5 worm cellular contexts compared by ENCODE assay signal in genomic region chrV:14055097-14055496, ce11.
TF ChIP-seq lines count a peak whose summit lies in the region.

No protein-coding gene starts in this region.

TF ChIP-seq in whole organism, L1 larva, 84 proteins besides CTCF, POLR2A, EP300 and RAD21 (continues in another document):
- TF ChIP-seq F16B12.6 (tag; optimal IDR thresholded peaks at IDR 0.05; lab: Kevin White, UChicago) (peak; percentile 19), nhr-19 (GFP tag; conservative IDR thresholded peaks at IDR 0.05; lab: Robert Waterston, UW) (peak; percentile 100), sup-37 (GFP tag; optimal IDR thresholded peaks at IDR 0.05; lab: Kevin White, UChicago) (peak; percentile 94), ceh-90 (tag; optimal IDR thresholded peaks at IDR 0.05; lab: Kevin White, UChicago) (peak; percentile 99), lsy-2 (tag; optimal IDR thresholded peaks at IDR 0.05; lab: Kevin White, UChicago) (peak; percentile 87 to 91), elt-2 (tag; optimal IDR thresholded peaks at IDR 0.05; lab: Kevin White, UChicago) (peak; percentile 96), ceh-82 (tag; optimal IDR thresholded peaks at IDR 0.05; lab: Kevin White, UChicago) (peak; percentile 90 to 92 (median 91)), snpc-4 (tag; optimal IDR thresholded peaks at IDR 0.05; lab: Kevin White, UChicago) (peak; percentile 85), hlh-17 (GFP tag; optimal IDR thresholded peaks at IDR 0.05; lab: Kevin White, UChicago; ENCODE audit: borderline replicate concordance) (peak; percentile 94), ets-5 (GFP tag; IDR thresholded peaks at IDR 0.05; lab: Robert Waterston, UW) (peak; percentile 67; the same call in 1 of the 2 replicates), fos-1 (tag; optimal IDR thresholded peaks at IDR 0.05; lab: Kevin White, UChicago) (peak; percentile 66), elt-3 (tag; optimal IDR thresholded peaks at IDR 0.05; lab: Kevin White, UChicago) (peak in 4 of 6 experiments; percentile 18 to 85 (median 64)), egl-27 (tag; optimal IDR thresholded peaks at IDR 0.05; lab: Kevin White, UChicago) (peak in 1 of 2 experiments; percentile 4), hpl-2 (GFP tag; optimal IDR thresholded peaks at IDR 0.05; lab: Kevin White, UChicago) (peak; percentile 53), ceh-8 (GFP tag; optimal IDR thresholded peaks at IDR 0.05; lab: Kevin White, UChicago) (peak; percentile 97), C16A3.4 (tag; optimal IDR thresholded peaks at IDR 0.05; lab: Kevin White, UChicago) (peak; percentile 82), egl-13 (tag; optimal IDR thresholded peaks at IDR 0.05; lab: Kevin White, UChicago) (peak; percentile 98)

TF ChIP-seq in whole organism, L3 larva, 47 proteins besides CTCF, POLR2A, EP300 and RAD21 (continues in another document):
- TF ChIP-seq R02D3.7 (tag; optimal IDR thresholded peaks at IDR 0.05; lab: Kevin White, UChicago): peak; percentile 80
- TF ChIP-seq unc-62 (GFP tag; optimal IDR thresholded peaks at IDR 0.05; lab: Kevin White, UChicago): peak; percentile 39
- TF ChIP-seq lin-15B (tag; optimal IDR thresholded peaks at IDR 0.05; lab: Kevin White, UChicago): peak; percentile 82
- TF ChIP-seq egl-27 (tag; optimal IDR thresholded peaks at IDR 0.05; lab: Kevin White, UChicago): peak; percentile 16
- TF ChIP-seq skn-1 (tag; optimal IDR thresholded peaks at IDR 0.05; lab: Kevin White, UChicago): peak; percentile 18
- peak; percentile 41 for TF ChIP-seq nhr-28 (tag; optimal IDR thresholded peaks at IDR 0.05; lab: Kevin White, UChicago)
- TF ChIP-seq elt-1 (tag; optimal IDR thresholded peaks at IDR 0.05; lab: Kevin White, UChicago): peak; percentile 52
- TF ChIP-seq lsy-12 (tag; optimal IDR thresholded peaks at IDR 0.05; lab: Kevin White, UChicago): peak; percentile 94
- peak; percentile 10 for TF ChIP-seq nhr-76 (tag; optimal IDR thresholded peaks at IDR 0.05; lab: Kevin White, UChicago)
- peak; percentile 94 for TF ChIP-seq lin-39 (tag; optimal IDR thresholded peaks at IDR 0.05; lab: Kevin White, UChicago)
- peak; percentile 35 for TF ChIP-seq egl-5 (tag; optimal IDR thresholded peaks at IDR 0.05; lab: Kevin White, UChicago)
- TF ChIP-seq mdl-1 (tag; optimal IDR thresholded peaks at IDR 0.05; lab: Kevin White, UChicago): peak; percentile 25
- TF ChIP-seq pqm-1 (tag; optimal IDR thresholded peaks at IDR 0.05; lab: Kevin White, UChicago): peak; percentile 65
- TF ChIP-seq snpc-4 (tag; optimal IDR thresholded peaks at IDR 0.05; lab: Kevin White, UChicago): peak; percentile 93
- TF ChIP-seq ceh-28 (tag; optimal IDR thresholded peaks at IDR 0.05; lab: Kevin White, UChicago): peak; percentile 86
- TF ChIP-seq elt-2 (tag; optimal IDR thresholded peaks at IDR 0.05; lab: Kevin White, UChicago): peak; percentile 77
- TF ChIP-seq fkh-10 (GFP tag; optimal IDR thresholded peaks at IDR 0.05; lab: Kevin White, UChicago): peak; percentile 50
- peak; percentile 77 for TF ChIP-seq pha-4 (tag; optimal IDR thresholded peaks at IDR 0.05; lab: Kevin White, UChicago)
- peak; percentile 90 for TF ChIP-seq tbx-2 (tag; optimal IDR thresholded peaks at IDR 0.05; lab: Kevin White, UChicago)

TF ChIP-seq in whole organism, early embryonic, 17 proteins besides CTCF, POLR2A, EP300 and RAD21:
- TF ChIP-seq pes-1 (GFP tag; IDR thresholded peaks at IDR 0.05; lab: Robert Waterston, UW) (peak; percentile 76; the same call in 1 of the 2 replicates), tbx-11 (GFP tag; IDR thresholded peaks at IDR 0.05; lab: Robert Waterston, UW) (0 out of 2 replicates have a peak, but pooled peaks have one; percentile 28), ets-7 (tag; optimal IDR thresholded peaks at IDR 0.05; lab: Kevin White, UChicago) (peak; percentile 35), scrt-1 (GFP tag; IDR thresholded peaks at IDR 0.05; lab: Robert Waterston, UW) (0 out of 2 replicates have a peak, but pooled peaks have one; percentile 53), flt-1 (GFP tag; IDR thresholded peaks at IDR 0.05; lab: Robert Waterston, UW) (peak; percentile 53; the same call in 1 of the 2 replicates), tbx-37 (GFP tag; conservative IDR thresholded peaks at IDR 0.05; lab: Robert Waterston, UW) (peak; percentile 87)

TF ChIP-seq in whole organism, midembryonic, 9 proteins besides CTCF, POLR2A, EP300 and RAD21:
- peak; percentile 82 for TF ChIP-seq ztf-23 (GFP tag; IDR thresholded peaks at IDR 0.05; lab: Robert Waterston, UW)
- TF ChIP-seq ztf-29 (GFP tag; IDR thresholded peaks at IDR 0.05; lab: Robert Waterston, UW): peak; percentile 59; the same call in 1 of the 2 replicates
- peak; percentile 74 for TF ChIP-seq cog-1 (tag; optimal IDR thresholded peaks at IDR 0.05; lab: Kevin White, UChicago)
- peak; percentile 63; the same call in 1 of the 2 replicates for TF ChIP-seq klf-2 (GFP tag; conservative IDR thresholded peaks at IDR 0.05; lab: Robert Waterston, UW)
- TF ChIP-seq T22C8.4 (GFP tag; IDR thresholded peaks at IDR 0.05; lab: Robert Waterston, UW): peak; percentile 67
- peak; percentile 73; the same call in 1 of the 2 replicates for TF ChIP-seq flt-1 (GFP tag; IDR thresholded peaks at IDR 0.05; lab: Robert Waterston, UW)

TF ChIP-seq in whole organism, young adult, 124 proteins besides CTCF, POLR2A, EP300 and RAD21 (continues in another document):
- 0 out of 2 replicates have a peak, but pooled peaks have one; percentile 40 for TF ChIP-seq nfya-2 (GFP tag; IDR thresholded peaks at IDR 0.05; lab: Robert Waterston, UW)
- peak; percentile 95 for TF ChIP-seq atf-7 (tag; optimal IDR thresholded peaks at IDR 0.05; lab: Kevin White, UChicago)
- peak; percentile 98 for TF ChIP-seq dox-1 (GFP tag; IDR thresholded peaks at IDR 0.05; lab: Robert Waterston, UW)
- TF ChIP-seq lin-40 (tag; optimal IDR thresholded peaks at IDR 0.05; lab: Kevin White, UChicago): peak; percentile 96
- TF ChIP-seq zim-3 (tag; optimal IDR thresholded peaks at IDR 0.05; lab: Kevin White, UChicago): peak; percentile 89
- TF ChIP-seq bed-2 (GFP tag; IDR thresholded peaks at IDR 0.05; lab: Robert Waterston, UW): peak; percentile 98
- peak; percentile 94 for TF ChIP-seq egl-44 (GFP tag; IDR thresholded peaks at IDR 0.05; lab: Robert Waterston, UW)
- TF ChIP-seq nhr-27 (tag; optimal IDR thresholded peaks at IDR 0.05; lab: Kevin White, UChicago): peak; percentile 75
- TF ChIP-seq ceh-79 (tag; optimal IDR thresholded peaks at IDR 0.05; lab: Kevin White, UChicago): peak; percentile 68
- peak; percentile 82 for TF ChIP-seq zfh-2 (GFP tag; conservative IDR thresholded peaks at IDR 0.05; lab: Robert Waterston, UW)
- TF ChIP-seq ceh-100 (GFP tag; IDR thresholded peaks at IDR 0.05; lab: Robert Waterston, UW): peak; percentile 94
- TF ChIP-seq mcd-1 (GFP tag; IDR thresholded peaks at IDR 0.05; lab: Robert Waterston, UW): peak; percentile 99
- TF ChIP-seq B0035.1 (tag; optimal IDR thresholded peaks at IDR 0.05; lab: Kevin White, UChicago): peak; percentile 62
- TF ChIP-seq akir-1 (GFP tag; optimal IDR thresholded peaks at IDR 0.05; lab: Kevin White, UChicago): peak; percentile 94
- TF ChIP-seq pbrm-1 (GFP tag; IDR thresholded peaks at IDR 0.05; lab: Robert Waterston, UW): peak; percentile 95
- TF ChIP-seq rec-8 (tag; optimal IDR thresholded peaks at IDR 0.05; lab: Kevin White, UChicago): peak; percentile 57 to 79
- TF ChIP-seq attf-5 (GFP tag; optimal IDR thresholded peaks at IDR 0.05; lab: Kevin White, UChicago): peak; percentile 95
- TF ChIP-seq F39B2.1 (GFP tag; IDR thresholded peaks at IDR 0.05; lab: Robert Waterston, UW): 0 out of 2 replicates have a peak, but pooled peaks have one; percentile 42
- TF ChIP-seq nhr-80 (tag; optimal IDR thresholded peaks at IDR 0.05; lab: Kevin White, UChicago): peak; percentile 75
- TF ChIP-seq chd-7 (tag; optimal IDR thresholded peaks at IDR 0.05; lab: Kevin White, UChicago): peak; percentile 87
- TF ChIP-seq hrde-1 (tag; optimal IDR thresholded peaks at IDR 0.05; lab: Kevin White, UChicago; ENCODE audit: borderline replicate concordance): peak; percentile 8
- peak; percentile 29 for TF ChIP-seq lsl-1 (GFP tag; optimal IDR thresholded peaks at IDR 0.05; lab: Kevin White, UChicago)
- TF ChIP-seq rcor-1 (GFP tag; IDR thresholded peaks at IDR 0.05; lab: Robert Waterston, UW): peak; percentile 95
- peak; percentile 93 for TF ChIP-seq sea-2 (GFP tag; IDR thresholded peaks at IDR 0.05; lab: Robert Waterston, UW)
- peak; percentile 78 for TF ChIP-seq ztf-22 (GFP tag; optimal IDR thresholded peaks at IDR 0.05; lab: Kevin White, UChicago)
- peak; percentile 83 for TF ChIP-seq lin-26 (GFP tag; IDR thresholded peaks at IDR 0.05; lab: Robert Waterston, UW)
- 0 out of 2 replicates have a peak, but pooled peaks have one; percentile 13 for TF ChIP-seq ceh-58 (GFP tag; IDR thresholded peaks at IDR 0.05; lab: Robert Waterston, UW)
- 0 out of 2 replicates have a peak, but pooled peaks have one; percentile 27 for TF ChIP-seq cebp-2 (GFP tag; IDR thresholded peaks at IDR 0.05; lab: Robert Waterston, UW)
- TF ChIP-seq lag-1 (GFP tag; IDR thresholded peaks at IDR 0.05; lab: Robert Waterston, UW): peak; percentile 97
- peak; percentile 55 to 92 for TF ChIP-seq let-607 (tag; optimal IDR thresholded peaks at IDR 0.05; lab: Kevin White, UChicago)
- peak; percentile 78 for TF ChIP-seq repo-1 (tag; optimal IDR thresholded peaks at IDR 0.05; lab: Kevin White, UChicago)
- peak; percentile 97 for TF ChIP-seq ZK185.1 (tag; optimal IDR thresholded peaks at IDR 0.05; lab: Kevin White, UChicago; ENCODE audit: poor library complexity, severe bottlenecking)
- peak; percentile 92 for TF ChIP-seq ccch-3 (GFP tag; optimal IDR thresholded peaks at IDR 0.05; lab: Kevin White, UChicago)
- peak; percentile 92 for TF ChIP-seq lin-54 (GFP tag; optimal IDR thresholded peaks at IDR 0.05; lab: Kevin White, UChicago)
- peak; percentile 17 for TF ChIP-seq B0261.1 (tag; optimal IDR thresholded peaks at IDR 0.05; lab: Kevin White, UChicago)
- peak; percentile 97 for TF ChIP-seq Y53G8AR.9 (GFP tag; conservative IDR thresholded peaks at IDR 0.05; lab: Robert Waterston, UW)
- peak; percentile 91 for TF ChIP-seq hmg-20 (GFP tag; IDR thresholded peaks at IDR 0.05; lab: Robert Waterston, UW)
- TF ChIP-seq F57C9.4 (tag; optimal IDR thresholded peaks at IDR 0.05; lab: Kevin White, UChicago): peak; percentile 87
- TF ChIP-seq lir-1 (GFP tag; conservative IDR thresholded peaks at IDR 0.05; lab: Robert Waterston, UW): peak; percentile 97
- peak; percentile 19 for TF ChIP-seq snpc-1.3 (tag; optimal IDR thresholded peaks at IDR 0.05; lab: Kevin White, UChicago; ENCODE audit: insufficient read depth)
- TF ChIP-seq cebp-1 (GFP tag; IDR thresholded peaks at IDR 0.05; lab: Robert Waterston, UW): peak; percentile 87
- peak; percentile 87 for TF ChIP-seq cebp-1 (tag; optimal IDR thresholded peaks at IDR 0.05; lab: Kevin White, UChicago)
- 0 out of 2 replicates have a peak, but pooled peaks have one; percentile 25 for TF ChIP-seq ceh-40 (GFP tag; IDR thresholded peaks at IDR 0.05; lab: Robert Waterston, UW)
